Worm (Caenorhabditis elegans) whole organism, L1 larva: ENCODE results near the gene pmp-5.

ENCODE experiments used
- F16B12.6 ChIP-seq: fragments of 150-350 bp; optimal IDR thresholded peaks from 2 replicates; lab custom pipeline; 2014; ENCODE audit warnings: missing biosample characterization, missing genetic modification characterization
- alr-1 ChIP-seq: fragments of 200-800 bp; sonication (Bioruptor generic); optimal IDR thresholded peaks from 2 replicates; lab custom pipeline; 2018; ENCODE audit warnings: borderline replicate concordance, mild to moderate bottlenecking, missing genetic modification characterization, missing compliant biosample characterization
- ceh-8 ChIP-seq: fragments of 200-800 bp; sonication (Bioruptor generic); optimal IDR thresholded peaks from 2 replicates; lab custom pipeline; 2018; ENCODE audit warnings: mild to moderate bottlenecking, missing genetic modification characterization, moderate library complexity, missing compliant biosample characterization
- efl-1 ChIP-seq, 4 experiments: fragments of 150-350 bp; optimal IDR thresholded peaks in 3 of 4; peaks in 1 of 4; 1 replicate in 1 of 4; 2 replicates in 3 of 4; lab custom pipeline; 2014; ENCODE audit warnings: missing biosample characterization in 2 of 4, missing genetic modification characterization in 2 of 4, missing genetic modification reagents in 2 of 4
- elt-3 ChIP-seq, 6 experiments: fragments of 150-350 bp in 1 of 6; sonication (generic microtip); optimal IDR thresholded peaks; 2 replicates each; lab custom pipeline; 2017 to 2018; ENCODE audit warnings: missing biosample characterization in 6 of 6, missing genetic modification characterization in 6 of 6, inconsistent platforms in 1 of 6
- fos-1 ChIP-seq: fragments of 150-350 bp; optimal IDR thresholded peaks from 2 replicates; lab custom pipeline; 2014; ENCODE audit warnings: missing biosample characterization, missing genetic modification characterization
- lsy-2 ChIP-seq, 2 experiments: fragments of 150-350 bp; optimal IDR thresholded peaks; 2 replicates each; lab custom pipeline; 2014; ENCODE audit warnings: missing biosample characterization in 2 of 2, missing genetic modification characterization in 2 of 2
- nhr-11 ChIP-seq: fragments of 150-350 bp; optimal IDR thresholded peaks from 2 replicates; lab custom pipeline; 2014; ENCODE audit warnings: missing biosample characterization, missing genetic modification characterization
- unc-62 ChIP-seq: fragments of 150-350 bp; optimal IDR thresholded peaks from 2 replicates; lab custom pipeline; 2014; ENCODE audit warnings: missing biosample characterization, missing genetic modification reagents, missing genetic modification characterization
- zag-1 ChIP-seq: fragments of 150-350 bp; optimal IDR thresholded peaks from 2 replicates; lab custom pipeline; 2014; ENCODE audit warnings: missing biosample characterization, missing genetic modification characterization
- ztf-11 ChIP-seq, 2 experiments: sonication (generic microtip); optimal IDR thresholded peaks; 2 replicates each; lab custom pipeline; 2016 to 2017; ENCODE audit warnings: missing genetic modification characterization in 2 of 2, missing biosample characterization in 1 of 2, missing compliant biosample characterization in 1 of 2

- TF ChIP-seq lsy-2 (tag; optimal IDR thresholded peaks at IDR 0.05; lab: Kevin White, UChicago) (no peak), F16B12.6 (tag; lab: Kevin White, UChicago) (no peak), unc-62 (GFP tag; lab: Kevin White, UChicago) (no peak), nhr-11 (tag; lab: Kevin White, UChicago) (no peak), elt-3 (tag; optimal IDR thresholded peaks at IDR 0.05; lab: Kevin White, UChicago) (no peak), ztf-11 (tag; optimal IDR thresholded peaks at IDR 0.05; lab: Kevin White, UChicago) (no peak), fos-1 (no peak), ceh-8 (GFP tag; lab: Kevin White, UChicago) (no peak), zag-1 (tag; lab: Kevin White, UChicago) (no peak), alr-1 (no peak), efl-1 (optimal IDR thresholded peaks at IDR 0.05; lab: Kevin White, UChicago) (no peak), efl-1 (GFP tag; optimal IDR thresholded peaks at IDR 0.05 in 1 of 2; lab: Kevin White, UChicago) (peak in 1 of 2 experiments; percentile 76)
Measured at ce11 chrV:6614968-6615367, 50.6 kb downstream of the pmp-5 start.
